Worm (Caenorhabditis elegans): ENCODE results near the gene pgp-12.

pgp-12 gene

ce11 chrX:12781712-12782444, 50.3 kb downstream of the pgp-12 start, which contains the start of gene alh-13:
Gene alh-13 (plus strand): TSS chrX:12782394.
- TF ChIP-seq mdl-1 (tag; optimal IDR thresholded peaks at IDR 0.05), result no peak
- TF ChIP-seq ceh-9 (tag; optimal IDR thresholded peaks at IDR 0.05), result no peak
- peak in 1 of 3 experiments; percentile 71 for TF ChIP-seq elt-3 (tag; optimal IDR thresholded peaks at IDR 0.05)
- no peak for TF ChIP-seq pqm-1 (tag; optimal IDR thresholded peaks at IDR 0.05)
- peak; percentile 4 for TF ChIP-seq elt-2 (tag; optimal IDR thresholded peaks at IDR 0.05)
- TF ChIP-seq nhr-12 (tag; optimal IDR thresholded peaks at IDR 0.05), result no peak
- peak; percentile 21 for TF ChIP-seq nhr-43 (tag; optimal IDR thresholded peaks at IDR 0.05; ENCODE audit: poor library complexity, severe bottlenecking)

Data from whole organism, L3 larva.